Worm (Caenorhabditis elegans): ENCODE results near the gene C31B8.16.

DNA sequence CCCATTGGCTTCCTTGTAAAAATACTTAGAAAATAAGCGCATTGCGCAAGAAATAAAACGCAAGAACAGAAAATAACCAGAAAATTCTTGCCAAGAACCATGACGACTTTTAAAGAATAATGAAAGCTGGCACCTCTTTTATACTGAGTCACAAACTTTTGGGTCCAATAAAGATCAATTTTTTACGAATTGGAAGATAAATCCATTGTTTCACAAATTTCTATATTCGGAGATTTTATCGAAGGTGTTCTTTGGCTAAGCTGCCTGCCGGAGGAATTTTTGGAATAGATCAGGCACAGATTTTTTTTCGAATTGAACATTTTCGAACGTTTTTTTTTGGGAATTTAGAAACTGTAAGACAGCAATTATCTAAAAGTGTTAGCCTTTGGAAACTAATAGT is 17.0 kb upstream of the C31B8.16 start, which contains the start of gene C31B8.9:
- TF ChIP-seq unc-39 (tag; optimal IDR thresholded peaks at IDR 0.05): no peak
- TF ChIP-seq fos-1 (tag; optimal IDR thresholded peaks at IDR 0.05): no peak
- no peak for TF ChIP-seq nhr-48 (tag; optimal IDR thresholded peaks at IDR 0.05)
- no peak for TF ChIP-seq madf-5 (GFP tag; IDR thresholded peaks at IDR 0.05)

Data from whole organism, L4 larva.